Worm (Caenorhabditis elegans) whole organism, late embryonic: ENCODE measurements around the gene C18H7.7.
A peak's percentile ranks its signal among the peaks of the same experiment; 100 is the strongest.

Experiments used
- F13H6.1 ChIP-seq: sonication (generic microtip); optimal IDR thresholded peaks from 2 replicates; lab custom pipeline; 2016; ENCODE audit warnings: missing genetic modification characterization, missing compliant biosample characterization
- K09A11.1 ChIP-seq: sonication (generic microtip); optimal IDR thresholded peaks from 2 replicates; lab custom pipeline; 2017; ENCODE audit warnings: antibody characterized with exemption, mild to moderate bottlenecking, missing genetic modification characterization, missing compliant biosample characterization; ENCODE audit not compliant: insufficient read depth
- T23F11.4 ChIP-seq: fragments of 200-800 bp; sonication (Bioruptor generic); optimal IDR thresholded peaks from 2 replicates; lab custom pipeline; 2018; ENCODE audit warnings: mild to moderate bottlenecking, missing genetic modification characterization, missing compliant biosample characterization
- ahr-1 ChIP-seq: sonication (generic microtip); optimal IDR thresholded peaks from 2 replicates; lab custom pipeline; 2016; ENCODE audit warnings: missing genetic modification characterization, missing compliant biosample characterization
- ama-1 ChIP-seq: fragments of 150-350 bp; optimal IDR thresholded peaks from 2 replicates; lab custom pipeline; 2014
- ceh-19 ChIP-seq: fragments of 200-800 bp; sonication (Bioruptor generic); optimal IDR thresholded peaks from 2 replicates; lab custom pipeline; 2018; ENCODE audit warnings: mild to moderate bottlenecking, missing genetic modification characterization, missing compliant biosample characterization
- ceh-2 ChIP-seq: sonication (generic microtip); optimal IDR thresholded peaks from 2 replicates; lab custom pipeline; 2016; ENCODE audit warnings: missing genotype, missing genetic modification characterization, missing compliant biosample characterization
- ceh-24 ChIP-seq: sonication (generic microtip); optimal IDR thresholded peaks from 2 replicates; lab custom pipeline; 2016; ENCODE audit warnings: mild to moderate bottlenecking, missing genetic modification characterization, missing compliant biosample characterization
- ceh-30 ChIP-seq: fragments of 150-350 bp; optimal IDR thresholded peaks from 2 replicates; lab custom pipeline; 2014; ENCODE audit warnings: missing biosample characterization, missing genetic modification characterization
- ceh-31 ChIP-seq: sonication (generic microtip); optimal IDR thresholded peaks from 2 replicates; lab custom pipeline; 2016; ENCODE audit warnings: missing genetic modification characterization, missing compliant biosample characterization
- ceh-34 ChIP-seq: sonication (generic microtip); optimal IDR thresholded peaks from 2 replicates; lab custom pipeline; 2016; ENCODE audit warnings: mild to moderate bottlenecking, missing genetic modification characterization, missing compliant biosample characterization
- ceh-45 ChIP-seq: fragments of 200-800 bp; sonication (Bioruptor generic); IDR thresholded peaks from 2 replicates; pipeline ENCODE4 v1.3.6; 2022; ENCODE audit warnings: missing genetic modification reagents, missing genetic modification characterization, missing compliant biosample characterization
- ceh-48 ChIP-seq: sonication (generic microtip); optimal IDR thresholded peaks from 2 replicates; lab custom pipeline; 2016; ENCODE audit warnings: missing genetic modification characterization, inconsistent platforms, missing compliant biosample characterization
- ceh-9 ChIP-seq: sonication (generic microtip); optimal IDR thresholded peaks from 2 replicates; lab custom pipeline; 2016; ENCODE audit warnings: mild to moderate bottlenecking, missing genetic modification characterization, inconsistent platforms, missing compliant biosample characterization
- che-1 ChIP-seq: sonication (generic microtip); optimal IDR thresholded peaks from 2 replicates; lab custom pipeline; 2016; ENCODE audit warnings: mild to moderate bottlenecking, missing genetic modification characterization, missing compliant biosample characterization
- dmd-4 ChIP-seq: sonication (generic microtip); optimal IDR thresholded peaks from 2 replicates; lab custom pipeline; 2016; ENCODE audit warnings: borderline replicate concordance, missing genetic modification characterization, missing compliant biosample characterization
- dve-1 ChIP-seq: sonication (generic microtip); optimal IDR thresholded peaks from 2 replicates; lab custom pipeline; 2017; ENCODE audit warnings: antibody characterized with exemption, mild to moderate bottlenecking, missing genetic modification characterization, missing compliant biosample characterization
- elt-2 ChIP-seq: sonication (generic microtip); optimal IDR thresholded peaks from 2 replicates; lab custom pipeline; 2016; ENCODE audit warnings: missing genetic modification reagents, missing genetic modification characterization, missing compliant biosample characterization
- elt-4 ChIP-seq: sonication (generic microtip); optimal IDR thresholded peaks from 2 replicates; lab custom pipeline; 2016; ENCODE audit warnings: missing genetic modification characterization, missing compliant biosample characterization
- ets-4 ChIP-seq: sonication (generic microtip); optimal IDR thresholded peaks from 2 replicates; lab custom pipeline; 2016; ENCODE audit warnings: missing genetic modification characterization, missing compliant biosample characterization
- fax-1 ChIP-seq: sonication (generic microtip); optimal IDR thresholded peaks from 2 replicates; lab custom pipeline; 2016; ENCODE audit warnings: missing genotype, missing genetic modification characterization, missing compliant biosample characterization
- fkh-6 ChIP-seq: sonication (generic microtip); optimal IDR thresholded peaks from 2 replicates; lab custom pipeline; 2016; ENCODE audit warnings: missing genetic modification characterization, missing compliant biosample characterization
- gmeb-2 ChIP-seq: sonication (generic microtip); optimal IDR thresholded peaks from 2 replicates; lab custom pipeline; 2016; ENCODE audit warnings: missing genetic modification characterization, inconsistent platforms, missing compliant biosample characterization
- hlh-13 ChIP-seq: fragments of 200-800 bp; sonication (Bioruptor generic); optimal IDR thresholded peaks from 2 replicates; lab custom pipeline; 2018; ENCODE audit warnings: mild to moderate bottlenecking, missing genetic modification characterization, missing compliant biosample characterization
- hlh-15 ChIP-seq: sonication (generic microtip); optimal IDR thresholded peaks from 2 replicates; lab custom pipeline; 2016; ENCODE audit warnings: missing genetic modification characterization, missing compliant biosample characterization
- hlh-6 ChIP-seq: sonication (generic microtip); optimal IDR thresholded peaks from 2 replicates; lab custom pipeline; 2016; ENCODE audit warnings: missing genotype, missing genetic modification characterization, missing compliant biosample characterization
- hlh-8 ChIP-seq: sonication (generic microtip); optimal IDR thresholded peaks from 2 replicates; lab custom pipeline; 2016; ENCODE audit warnings: missing genotype, missing genetic modification characterization, missing compliant biosample characterization
- lim-6 ChIP-seq: sonication (generic microtip); optimal IDR thresholded peaks from 2 replicates; lab custom pipeline; 2016; ENCODE audit warnings: missing genetic modification characterization, missing compliant biosample characterization
- madf-2 ChIP-seq: sonication (generic microtip); optimal IDR thresholded peaks from 2 replicates; lab custom pipeline; 2017; ENCODE audit warnings: missing genetic modification characterization, missing compliant biosample characterization
- mec-3 ChIP-seq: sonication (generic microtip); optimal IDR thresholded peaks from 2 replicates; lab custom pipeline; 2016; ENCODE audit warnings: borderline replicate concordance, missing genetic modification characterization, missing compliant biosample characterization
- nhr-11 ChIP-seq: fragments of 150-350 bp; optimal IDR thresholded peaks from 2 replicates; lab custom pipeline; 2014; ENCODE audit warnings: missing biosample characterization, missing genetic modification characterization
- nhr-232 ChIP-seq: sonication (generic microtip); optimal IDR thresholded peaks from 2 replicates; lab custom pipeline; 2016; ENCODE audit warnings: missing genetic modification characterization, missing compliant biosample characterization
- npax-4 ChIP-seq: sonication (generic microtip); optimal IDR thresholded peaks from 2 replicates; lab custom pipeline; 2016; ENCODE audit warnings: missing genetic modification characterization, missing compliant biosample characterization
- odd-2 ChIP-seq: sonication (generic microtip); optimal IDR thresholded peaks from 2 replicates; lab custom pipeline; 2017; ENCODE audit warnings: antibody characterized with exemption, mild to moderate bottlenecking, missing genetic modification characterization, missing compliant biosample characterization
- pag-3 ChIP-seq: sonication (generic microtip); optimal IDR thresholded peaks from 2 replicates; lab custom pipeline; 2016; ENCODE audit warnings: missing compliant biosample characterization, missing genetic modification characterization, borderline replicate concordance
- pax-1 ChIP-seq: fragments of 150-350 bp; optimal IDR thresholded peaks from 2 replicates; lab custom pipeline; 2014; ENCODE audit warnings: missing biosample characterization, missing genetic modification characterization
- pha-2 ChIP-seq: sonication (generic microtip); optimal IDR thresholded peaks from 2 replicates; lab custom pipeline; 2017; ENCODE audit warnings: mild to moderate bottlenecking, missing genetic modification characterization, missing compliant biosample characterization
- pha-4 ChIP-seq: fragments of 150-350 bp; optimal IDR thresholded peaks from 2 replicates; lab custom pipeline; 2018; ENCODE audit warnings: missing biosample characterization, missing genetic modification reagents, missing genetic modification characterization
- pqm-1 ChIP-seq: sonication (generic microtip); optimal IDR thresholded peaks from 2 replicates; lab custom pipeline; 2016; ENCODE audit warnings: missing genetic modification characterization, missing compliant biosample characterization
- pros-1 ChIP-seq: fragments of 150-350 bp; optimal IDR thresholded peaks from 2 replicates; lab custom pipeline; 2014; ENCODE audit warnings: missing biosample characterization, missing genetic modification reagents, missing genetic modification characterization
- ref-2 ChIP-seq: sonication (generic microtip); optimal IDR thresholded peaks from 2 replicates; lab custom pipeline; 2016; ENCODE audit warnings: missing genetic modification characterization, missing compliant biosample characterization
- sdc-2 ChIP-seq: sonication (generic microtip); optimal IDR thresholded peaks from 2 replicates; lab custom pipeline; 2016; ENCODE audit warnings: missing genotype, missing genetic modification characterization, missing compliant biosample characterization
- sox-2 ChIP-seq: fragments of 200-800 bp; sonication (Bioruptor generic); IDR thresholded peaks from 2 replicates; pipeline ENCODE4 v1.3.6; 2022; ENCODE audit warnings: missing genetic modification reagents, missing genetic modification characterization, missing compliant biosample characterization
- sox-4 ChIP-seq: sonication (generic microtip); optimal IDR thresholded peaks from 2 replicates; lab custom pipeline; 2017; ENCODE audit warnings: mild to moderate bottlenecking, missing genetic modification characterization, inconsistent platforms, missing compliant biosample characterization
- syd-9 ChIP-seq: sonication (generic microtip); optimal IDR thresholded peaks from 2 replicates; lab custom pipeline; 2016; ENCODE audit warnings: mild to moderate bottlenecking, missing genetic modification characterization, moderate library complexity, missing compliant biosample characterization
- tbx-7 ChIP-seq: sonication (generic microtip); optimal IDR thresholded peaks from 2 replicates; lab custom pipeline; 2016; ENCODE audit warnings: missing genotype, missing genetic modification characterization, missing compliant biosample characterization
- ttx-3 ChIP-seq: sonication (generic microtip); optimal IDR thresholded peaks from 2 replicates; lab custom pipeline; 2016; ENCODE audit warnings: missing genetic modification reagents, missing genetic modification characterization, missing compliant biosample characterization
- unc-3 ChIP-seq, 2 experiments: fragments of 200-800 bp in 1 of 2; sonication (Bioruptor generic) in 1 of 2; sonication (generic microtip) in 1 of 2; conservative IDR thresholded peaks in 1 of 2; optimal IDR thresholded peaks in 1 of 2; 2 replicates each; pipeline versions ENCODE4 v1.3.6 to Lab custom; 2016 to 2022; ENCODE audit warnings: missing compliant biosample characterization in 2 of 2, missing genetic modification characterization in 2 of 2, missing genetic modification reagents in 1 of 2
- unc-42 ChIP-seq: sonication (generic microtip); optimal IDR thresholded peaks from 2 replicates; lab custom pipeline; 2016; ENCODE audit warnings: missing genotype, missing genetic modification characterization, missing compliant biosample characterization
- unc-55 ChIP-seq: sonication (generic microtip); optimal IDR thresholded peaks from 2 replicates; lab custom pipeline; 2017; ENCODE audit warnings: missing biosample characterization, missing genetic modification reagents, missing genetic modification characterization
- zip-5 ChIP-seq: sonication (generic microtip); optimal IDR thresholded peaks from 2 replicates; lab custom pipeline; 2016; ENCODE audit warnings: missing genetic modification characterization, missing compliant biosample characterization
- ztf-16 ChIP-seq: sonication (generic microtip); optimal IDR thresholded peaks from 2 replicates; lab custom pipeline; 2017; ENCODE audit warnings: missing genetic modification characterization, missing compliant biosample characterization

Gene C18H7.7

ce11 chrIV:620324-620723 lies 24.1 kb upstream of the C18H7.7 start (continued):
- TF ChIP-seq pha-4 (tag; lab: Kevin White, UChicago) (no peak), odd-2 (tag; lab: Kevin White, UChicago) (peak; percentile 65), madf-2 (peak; percentile 67), ets-4 (no peak), unc-3 (GFP tag; conservative IDR thresholded peaks at IDR 0.05; lab: Robert Waterston, UW) (peak; percentile 69; the same call in 1 of the 2 replicates), unc-3 (tag; optimal IDR thresholded peaks at IDR 0.05; lab: Kevin White, UChicago) (peak; percentile 54), sdc-2 (no peak), pros-1 (tag; lab: Kevin White, UChicago) (no peak), hlh-8 (tag; lab: Kevin White, UChicago) (peak; percentile 4), lim-6 (tag; lab: Kevin White, UChicago) (no peak), fax-1 (tag; lab: Kevin White, UChicago) (peak; percentile 76), elt-4 (no peak), sox-4 (tag; lab: Kevin White, UChicago) (peak; percentile 78), unc-55 (no peak), hlh-6 (peak; percentile 69), dve-1 (peak; percentile 61), ceh-31 (peak; percentile 19), pax-1 (tag; lab: Kevin White, UChicago) (no peak), ttx-3 (peak; percentile 81), fkh-6 (tag; lab: Kevin White, UChicago) (peak; percentile 32), ceh-34 (tag; lab: Kevin White, UChicago) (peak; percentile 74), ahr-1 (peak; percentile 22), pag-3 (tag; lab: Kevin White, UChicago) (no peak), K09A11.1 (peak; percentile 35), mec-3 (tag; lab: Kevin White, UChicago) (peak; percentile 24), ceh-30 (no peak), ama-1 (lab: Kevin White, UChicago) (no peak), ceh-45 (GFP tag; lab: Robert Waterston, UW) (no peak), tbx-7 (tag; lab: Kevin White, UChicago) (peak; percentile 10), pqm-1 (no peak), sox-2 (GFP tag; lab: Robert Waterston, UW) (peak; percentile 50), che-1 (tag; lab: Kevin White, UChicago) (peak; percentile 67), dmd-4 (tag; lab: Kevin White, UChicago) (no peak), pha-2 (tag; lab: Kevin White, UChicago) (peak; percentile 73), T23F11.4 (GFP tag; lab: Kevin White, UChicago) (peak; percentile 37), elt-2 (tag; lab: Kevin White, UChicago) (peak; percentile 88), ceh-19 (GFP tag; lab: Kevin White, UChicago) (peak; percentile 80), nhr-232 (tag; lab: Kevin White, UChicago) (peak; percentile 51), npax-4 (tag; lab: Kevin White, UChicago) (peak; percentile 45), hlh-13 (GFP tag; lab: Kevin White, UChicago) (peak; percentile 49), ceh-24 (no peak), ref-2 (peak; percentile 66), zip-5 (tag; lab: Kevin White, UChicago) (peak; percentile 36), syd-9 (peak; percentile 60)
- TF ChIP-seq, all 69 proteins: peak for 51

- TF ChIP-seq elt-4 (no peak), ztf-16 (tag; lab: Kevin White, UChicago) (no peak), F13H6.1 (tag; lab: Kevin White, UChicago) (no peak), gmeb-2 (tag; lab: Kevin White, UChicago) (no peak), dmd-4 (tag; lab: Kevin White, UChicago) (no peak), nhr-11 (tag; lab: Kevin White, UChicago) (no peak), ceh-48 (tag; lab: Kevin White, UChicago) (no peak), npax-4 (tag; lab: Kevin White, UChicago) (no peak), unc-55 (no peak), hlh-15 (no peak), elt-2 (tag; lab: Kevin White, UChicago) (no peak), pax-1 (tag; lab: Kevin White, UChicago) (no peak), unc-3 (GFP tag; conservative IDR thresholded peaks at IDR 0.05; lab: Robert Waterston, UW) (no peak), unc-3 (tag; optimal IDR thresholded peaks at IDR 0.05; lab: Kevin White, UChicago) (no peak), unc-42 (tag; lab: Kevin White, UChicago) (no peak), ceh-9 (tag; lab: Kevin White, UChicago) (no peak), T23F11.4 (GFP tag; lab: Kevin White, UChicago) (no peak), pqm-1 (no peak), ceh-2 (tag; lab: Kevin White, UChicago) (no peak), pros-1 (tag; lab: Kevin White, UChicago) (no peak)
These were observed 23.6 kb upstream of the C18H7.7 start for ce11 chrIV:619766-620165.
